Worm (Caenorhabditis elegans): ENCODE data around the gene C08B11.9.
A peak's percentile ranks its signal among the peaks of the same experiment; 100 is the strongest.

Gene C08B11.9

ce11 chrII:8035667-8036066, 2.3 kb downstream of the C08B11.9 start, which contains the start of gene sap-49:
sap-49 (minus strand) TSS chrII:8035767.
- TF ChIP-seq R02D3.7 (tag; optimal IDR thresholded peaks at IDR 0.05), result no peak
- TF ChIP-seq nhr-28 (tag; optimal IDR thresholded peaks at IDR 0.05), result no peak
- no peak for TF ChIP-seq mml-1 (tag; optimal IDR thresholded peaks at IDR 0.05)
- no peak for TF ChIP-seq pqm-1 (tag; optimal IDR thresholded peaks at IDR 0.05)
- TF ChIP-seq ceh-28 (tag; optimal IDR thresholded peaks at IDR 0.05), result no peak
- TF ChIP-seq lsy-12 (tag; optimal IDR thresholded peaks at IDR 0.05), result no peak
- no peak for TF ChIP-seq ztf-11 (tag; optimal IDR thresholded peaks at IDR 0.05)
- no peak for TF ChIP-seq fkh-2 (tag; optimal IDR thresholded peaks at IDR 0.05)
- no peak for TF ChIP-seq fkh-10 (GFP tag; optimal IDR thresholded peaks at IDR 0.05)
- TF ChIP-seq ceh-82 (tag; optimal IDR thresholded peaks at IDR 0.05), result no peak
- no peak for TF ChIP-seq tbx-2 (tag; optimal IDR thresholded peaks at IDR 0.05)
- no peak for TF ChIP-seq lin-15B (tag; optimal IDR thresholded peaks at IDR 0.05)
- no peak for TF ChIP-seq elt-1 (tag; optimal IDR thresholded peaks at IDR 0.05)
- TF ChIP-seq nhr-23 (tag; optimal IDR thresholded peaks at IDR 0.05), result no peak
- no peak for TF ChIP-seq pha-4 (tag; optimal IDR thresholded peaks at IDR 0.05)
- TF ChIP-seq mdl-1 (tag; optimal IDR thresholded peaks at IDR 0.05), result no peak
- no peak for TF ChIP-seq nhr-67 (tag; optimal IDR thresholded peaks at IDR 0.05)
- TF ChIP-seq zag-1 (tag; optimal IDR thresholded peaks at IDR 0.05), result no peak
- TF ChIP-seq eor-1 (tag; optimal IDR thresholded peaks at IDR 0.05), result no peak

- no peak for TF ChIP-seq ceh-9 (tag; optimal IDR thresholded peaks at IDR 0.05)
- no peak for TF ChIP-seq skn-1 (tag; optimal IDR thresholded peaks at IDR 0.05)
- TF ChIP-seq pha-4 (tag; optimal IDR thresholded peaks at IDR 0.05), result no peak
- no peak for TF ChIP-seq nhr-12 (tag; optimal IDR thresholded peaks at IDR 0.05)
- TF ChIP-seq aly-2 (tag; optimal IDR thresholded peaks at IDR 0.05), result no peak
- no peak for TF ChIP-seq nhr-76 (tag; optimal IDR thresholded peaks at IDR 0.05)
- TF ChIP-seq ZK546.5 (tag; optimal IDR thresholded peaks at IDR 0.05), result no peak
- TF ChIP-seq unc-62 (GFP tag; optimal IDR thresholded peaks at IDR 0.05), result no peak
- TF ChIP-seq elt-2 (tag; optimal IDR thresholded peaks at IDR 0.05), result no peak
Measured at ce11 chrII:8034617-8035016, 3.4 kb downstream of the C08B11.9 start.

- TF ChIP-seq mml-1 (tag; optimal IDR thresholded peaks at IDR 0.05) (no peak), skn-1 (tag; optimal IDR thresholded peaks at IDR 0.05) (no peak), egl-5 (tag; optimal IDR thresholded peaks at IDR 0.05) (no peak), elt-2 (tag; optimal IDR thresholded peaks at IDR 0.05) (peak; percentile 52), snpc-4 (tag; optimal IDR thresholded peaks at IDR 0.05) (no peak)
Measured at ce11 chrII:8034008-8034407, 4.0 kb downstream of the C08B11.9 start.

ce11 chrII:8032657-8033056, 5.3 kb downstream of the C08B11.9 start, which contains the start of gene nrf-6:
nrf-6 (minus strand) TSS chrII:8032708.
- TF ChIP-seq lin-39 (tag; optimal IDR thresholded peaks at IDR 0.05) (no peak), sea-2 (GFP tag; optimal IDR thresholded peaks at IDR 0.05) (no peak), lin-15B (tag; optimal IDR thresholded peaks at IDR 0.05) (no peak), tbx-2 (tag; optimal IDR thresholded peaks at IDR 0.05) (no peak), nfya-1 (tag; optimal IDR thresholded peaks at IDR 0.05; ENCODE audit: insufficient read depth) (no peak), ceh-16 (tag; optimal IDR thresholded peaks at IDR 0.05) (no peak), elt-2 (tag; optimal IDR thresholded peaks at IDR 0.05) (peak; percentile 87), ceh-9 (tag; optimal IDR thresholded peaks at IDR 0.05) (no peak), mdl-1 (tag; optimal IDR thresholded peaks at IDR 0.05) (no peak), zag-1 (tag; optimal IDR thresholded peaks at IDR 0.05) (no peak), elt-3 (tag; optimal IDR thresholded peaks at IDR 0.05) (no peak), pqm-1 (tag; optimal IDR thresholded peaks at IDR 0.05) (peak; percentile 62), ama-1 (optimal IDR thresholded peaks at IDR 0.05) (no peak), nhr-76 (tag; optimal IDR thresholded peaks at IDR 0.05) (no peak), fkh-2 (tag; optimal IDR thresholded peaks at IDR 0.05) (no peak)

- no peak for TF ChIP-seq ama-1 (optimal IDR thresholded peaks at IDR 0.05)
- TF ChIP-seq lin-39 (tag; optimal IDR thresholded peaks at IDR 0.05), result no peak
- TF ChIP-seq nhr-43 (tag; optimal IDR thresholded peaks at IDR 0.05; ENCODE audit: poor library complexity, severe bottlenecking), result no peak
- TF ChIP-seq hmg-11 (tag; optimal IDR thresholded peaks at IDR 0.05), result no peak
- no peak for TF ChIP-seq aly-2 (tag; optimal IDR thresholded peaks at IDR 0.05)
- no peak for TF ChIP-seq nhr-28 (tag; optimal IDR thresholded peaks at IDR 0.05)
Measured at ce11 chrII:8028730-8029129, 9.2 kb downstream of the C08B11.9 start.
